Fruit fly (Drosophila melanogaster) whole organism, embryonic: Measurements from ENCODE around the gene retm.

Source experiments
- Adf1 ChIP-seq: fragments of 200-800 bp; sonication (Bioruptor generic); IDR thresholded peaks from 2 replicates; pipeline ENCODE4 v1.3.6; 2022; ENCODE audit warnings: missing biosample characterization, missing genetic modification characterization
- Awh ChIP-seq: fragments of 200-800 bp; sonication (Bioruptor generic); IDR thresholded peaks from 2 replicates; pipeline ENCODE4, ENCODE4 v1.3.6; 2022; ENCODE audit warnings: missing biosample characterization, missing genetic modification characterization
- CG10267 ChIP-seq: fragments of 200-800 bp; sonication (Bioruptor generic); optimal IDR thresholded peaks from 2 replicates; lab custom pipeline; 2018; ENCODE audit warnings: missing biosample characterization, mild to moderate bottlenecking, missing genetic modification characterization, moderate library complexity
- CG10321 ChIP-seq: fragments of 200-800 bp; sonication (Bioruptor generic); IDR thresholded peaks from 2 replicates; pipeline ENCODE4 v1.3.6; 2022; ENCODE audit warnings: missing biosample characterization, missing genetic modification characterization
- CG10366 ChIP-seq: fragments of 200-800 bp; sonication (Bioruptor generic); IDR thresholded peaks from 2 replicates; pipeline ENCODE4 v1.3.6; 2022; ENCODE audit warnings: missing biosample characterization, missing genetic modification characterization
- CG12071 ChIP-seq: fragments of 200-800 bp; sonication (Bioruptor generic); optimal IDR thresholded peaks from 3 replicates; lab custom pipeline; 2018; ENCODE audit warnings: missing biosample characterization, mild to moderate bottlenecking, missing genetic modification characterization
- CG14050 ChIP-seq: fragments of 200-800 bp; sonication (Bioruptor generic); IDR thresholded peaks from 3 replicates; pipeline ENCODE4 v1.3.6; 2022; ENCODE audit warnings: missing biosample characterization, missing genetic modification characterization
- CG18262 ChIP-seq: fragments of 200-800 bp; optimal IDR thresholded peaks from 3 replicates; lab custom pipeline; 2019; ENCODE audit warnings: missing biosample characterization, mild to moderate bottlenecking, missing genetic modification characterization, moderate library complexity
- CG2889 ChIP-seq: fragments of 200-800 bp; sonication (Bioruptor generic); IDR thresholded peaks from 3 replicates; pipeline ENCODE4 v1.3.6; 2022; ENCODE audit warnings: missing biosample characterization, missing genetic modification characterization
- CG3065 ChIP-seq: fragments of 200-800 bp; sonication (Bioruptor generic); optimal IDR thresholded peaks from 2 replicates; lab custom pipeline; 2016; ENCODE audit warnings: missing biosample characterization, missing genetic modification characterization
- CG31365 ChIP-seq: fragments of 200-800 bp; sonication (Bioruptor generic); optimal IDR thresholded peaks from 2 replicates; lab custom pipeline; 2018; ENCODE audit warnings: missing biosample characterization, mild to moderate bottlenecking, missing genetic modification characterization
- CG32772 ChIP-seq: fragments of 200-800 bp; sonication (Bioruptor generic); IDR thresholded peaks from 2 replicates; pipeline ENCODE4 v1.3.6; 2022; ENCODE audit warnings: missing biosample characterization, missing genetic modification characterization
- CG33213 ChIP-seq: fragments of 200-800 bp; sonication (Bioruptor generic); optimal IDR thresholded peaks from 3 replicates; lab custom pipeline; 2016; ENCODE audit warnings: missing biosample characterization, missing genetic modification characterization
- CG3726 ChIP-seq: fragments of 200-800 bp; sonication (Bioruptor generic); IDR thresholded peaks from 3 replicates; pipeline ENCODE4, ENCODE4 v1.3.6; 2022; ENCODE audit warnings: missing biosample characterization, missing genetic modification characterization
- CG3847 ChIP-seq: fragments of 200-800 bp; sonication (Bioruptor generic); IDR thresholded peaks from 2 replicates; pipeline ENCODE4 v1.3.6; 2022; ENCODE audit warnings: missing biosample characterization, missing genetic modification characterization
- CG6689 ChIP-seq: fragments of 200-800 bp; sonication (Bioruptor generic); IDR thresholded peaks from 2 replicates; pipeline ENCODE4 v1.3.6; 2022; ENCODE audit warnings: missing biosample characterization, missing genetic modification characterization
- CG7271 ChIP-seq: fragments of 200-800 bp; sonication (Bioruptor generic); optimal IDR thresholded peaks from 2 replicates; lab custom pipeline; 2018; ENCODE audit warnings: missing biosample characterization, mild to moderate bottlenecking, missing genetic modification characterization, moderate library complexity
- CG7357 ChIP-seq: fragments of 200-800 bp; sonication (Bioruptor generic); IDR thresholded peaks from 3 replicates; pipeline ENCODE4 v1.3.6; 2022; ENCODE audit warnings: missing biosample characterization, missing genetic modification characterization
- CG7928 ChIP-seq: fragments of 200-800 bp; sonication (Bioruptor generic); optimal IDR thresholded peaks from 2 replicates; lab custom pipeline; 2017; ENCODE audit warnings: missing biosample characterization, mild to moderate bottlenecking, missing genetic modification characterization
- CG8089 ChIP-seq: fragments of 200-800 bp; sonication (Bioruptor generic); optimal IDR thresholded peaks from 3 replicates; lab custom pipeline; 2016; ENCODE audit warnings: missing biosample characterization, missing genetic modification characterization
- CG8924 ChIP-seq: fragments of 200-800 bp; optimal IDR thresholded peaks from 3 replicates; lab custom pipeline; 2019; ENCODE audit warnings: missing biosample characterization, mild to moderate bottlenecking, missing genetic modification characterization, moderate library complexity
- CG9817 ChIP-seq: fragments of 200-800 bp; sonication (Bioruptor generic); optimal IDR thresholded peaks from 2 replicates; lab custom pipeline; 2018; ENCODE audit warnings: missing biosample characterization, mild to moderate bottlenecking, missing genetic modification characterization, moderate library complexity
- Camta ChIP-seq: fragments of 200-800 bp; sonication (Bioruptor generic); optimal IDR thresholded peaks from 2 replicates; lab custom pipeline; 2016; ENCODE audit warnings: missing biosample characterization, missing genetic modification characterization
- D ChIP-seq, 2 experiments: fragments of 200-800 bp in 1 of 2; fragments of >200 bp in 1 of 2; sonication (Bioruptor generic) in 1 of 2; optimal IDR thresholded peaks; 2 replicates in 1 of 2; 3 replicates in 1 of 2; lab custom pipeline; 2017; ENCODE audit warnings: mild to moderate bottlenecking in 1 of 2, missing biosample characterization in 1 of 2, missing genetic modification characterization in 1 of 2, missing genetic modification reagents in 1 of 2
- E2f1 ChIP-seq: fragments of 200-800 bp; sonication (Bioruptor generic); IDR thresholded peaks from 2 replicates; pipeline ENCODE4 v1.3.6; 2022; ENCODE audit warnings: missing biosample characterization, missing genetic modification characterization
- Ets97D ChIP-seq: fragments of 200-800 bp; sonication (Bioruptor generic); optimal IDR thresholded peaks from 3 replicates; lab custom pipeline; 2016; ENCODE audit warnings: missing biosample characterization, missing genetic modification characterization
- GATAe ChIP-seq: fragments of 200-800 bp; sonication (Bioruptor generic); conservative IDR thresholded peaks from 2 replicates; pipeline ENCODE4 v1.3.6; 2022; ENCODE audit warnings: missing biosample characterization, missing genetic modification characterization
- HHEX ChIP-seq: fragments of 200-800 bp; sonication (Bioruptor generic); optimal IDR thresholded peaks from 3 replicates; lab custom pipeline; 2017; ENCODE audit warnings: missing biosample characterization, mild to moderate bottlenecking, missing genetic modification characterization, missing genetic modification reagents
- HmgD ChIP-seq: fragments of 200-800 bp; sonication (Bioruptor generic); optimal IDR thresholded peaks from 3 replicates; lab custom pipeline; 2016; ENCODE audit warnings: missing biosample characterization, missing genetic modification characterization
- Hr3 ChIP-seq: fragments of 200-800 bp; sonication (Bioruptor generic); optimal IDR thresholded peaks from 3 replicates; lab custom pipeline; 2016; ENCODE audit warnings: missing biosample characterization, missing genetic modification characterization
- Opbp ChIP-seq: fragments of 200-800 bp; sonication (Bioruptor generic); IDR thresholded peaks from 3 replicates; pipeline ENCODE4 v1.3.6; 2022; ENCODE audit warnings: missing biosample characterization, missing genetic modification characterization; ENCODE audit not compliant: partially characterized antibody
- YL-1 ChIP-seq: fragments of 200-800 bp; sonication (Bioruptor generic); optimal IDR thresholded peaks from 3 replicates; lab custom pipeline; 2017; ENCODE audit warnings: missing biosample characterization, mild to moderate bottlenecking, missing genetic modification characterization
- ara ChIP-seq: fragments of 200-800 bp; sonication (Bioruptor generic); IDR thresholded peaks from 2 replicates; pipeline ENCODE4 v1.3.6; 2022; ENCODE audit warnings: missing biosample characterization, missing genetic modification characterization
- caup ChIP-seq: fragments of 200-800 bp; sonication (Bioruptor generic); optimal IDR thresholded peaks from 3 replicates; lab custom pipeline; 2017; ENCODE audit warnings: missing biosample characterization, mild to moderate bottlenecking, missing genetic modification characterization, moderate library complexity; ENCODE audit not compliant: severe bottlenecking
- esg ChIP-seq: fragments of 200-800 bp; sonication (Bioruptor generic); conservative IDR thresholded peaks from 2 replicates; pipeline ENCODE4 v1.3.6; 2022; ENCODE audit warnings: missing biosample characterization, missing genetic modification characterization
- eyg ChIP-seq: fragments of 200-800 bp; sonication (Bioruptor generic); optimal IDR thresholded peaks from 3 replicates; lab custom pipeline; 2016; ENCODE audit warnings: missing biosample characterization, missing genetic modification characterization
- fru ChIP-seq: fragments of >200 bp; optimal IDR thresholded peaks from 2 replicates; lab custom pipeline; 2017
- ftz-f1 ChIP-seq: fragments of 200-800 bp; sonication (Bioruptor generic); optimal IDR thresholded peaks from 2 replicates; lab custom pipeline; 2016; ENCODE audit warnings: missing biosample characterization, missing genetic modification characterization
- fu2 ChIP-seq: fragments of 200-800 bp; sonication (Bioruptor generic); optimal IDR thresholded peaks from 2 replicates; lab custom pipeline; 2016; ENCODE audit warnings: missing biosample characterization, missing genetic modification characterization
- mld ChIP-seq: fragments of 200-800 bp; sonication (Bioruptor generic); IDR thresholded peaks from 3 replicates; pipeline ENCODE4 v1.3.6; 2022; ENCODE audit warnings: missing biosample characterization, missing genetic modification characterization; ENCODE audit not compliant: partially characterized antibody
- nmo ChIP-seq: fragments of 200-800 bp; sonication (Bioruptor generic); optimal IDR thresholded peaks from 2 replicates; lab custom pipeline; 2018; ENCODE audit warnings: missing biosample characterization, mild to moderate bottlenecking, missing genetic modification characterization, moderate library complexity
- nom ChIP-seq: fragments of 200-800 bp; sonication (Bioruptor generic); optimal IDR thresholded peaks from 2 replicates; lab custom pipeline; 2017; ENCODE audit warnings: missing biosample characterization, missing genetic modification characterization, mild to moderate bottlenecking, moderate library complexity, missing genetic modification reagents
- odd ChIP-seq: fragments of 200-800 bp; sonication (Bioruptor generic); optimal IDR thresholded peaks from 2 replicates; lab custom pipeline; 2017; ENCODE audit warnings: missing biosample characterization, mild to moderate bottlenecking, missing genetic modification characterization
- org-1 ChIP-seq: fragments of 200-800 bp; sonication (Bioruptor generic); optimal IDR thresholded peaks from 2 replicates; lab custom pipeline; 2017; ENCODE audit warnings: missing biosample characterization, missing genetic modification characterization
- sc ChIP-seq, 3 experiments: fragments of >200 bp in 2 of 3; fragments of 200-800 bp in 1 of 3; sonication (Bioruptor generic) in 1 of 3; optimal IDR thresholded peaks; 2 replicates in 2 of 3; 3 replicates in 1 of 3; lab custom pipeline; 2017; ENCODE audit warnings: mild to moderate bottlenecking in 1 of 3, missing biosample characterization in 1 of 3, missing genetic modification characterization in 1 of 3, missing genetic modification reagents in 1 of 3
- sim ChIP-seq: fragments of 200-800 bp; sonication (Bioruptor generic); IDR thresholded peaks from 2 replicates; pipeline ENCODE4 v1.3.6; 2022; ENCODE audit warnings: missing biosample characterization, missing genetic modification characterization
- sob ChIP-seq: fragments of 200-800 bp; sonication (Bioruptor generic); IDR thresholded peaks from 2 replicates; pipeline ENCODE4 v1.3.6; 2022; ENCODE audit warnings: missing biosample characterization, missing genetic modification characterization
- tll ChIP-seq, 2 experiments: fragments of 200-800 bp in 1 of 2; fragments of >200 bp in 1 of 2; sonication (Bioruptor generic) in 1 of 2; optimal IDR thresholded peaks; 2 replicates each; lab custom pipeline; 2017 to 2019; ENCODE audit warnings: missing biosample characterization in 2 of 2, missing genetic modification characterization in 2 of 2, mild to moderate bottlenecking in 1 of 2, moderate library complexity in 1 of 2
- toy ChIP-seq: fragments of 200-800 bp; sonication (Bioruptor generic); IDR thresholded peaks from 2 replicates; pipeline ENCODE4 v1.3.6; 2022; ENCODE audit warnings: missing biosample characterization, missing genetic modification characterization
- tx ChIP-seq: fragments of 200-800 bp; sonication (Bioruptor generic); optimal IDR thresholded peaks from 2 replicates; lab custom pipeline; 2016; ENCODE audit warnings: missing biosample characterization, missing genetic modification characterization

retm gene

dm6 chr2L:6490783-6491249 lies 35.1 kb upstream of the retm start, which contains the start of the genes Phf5a and CG31638 (continued):
- TF ChIP-seq HmgD (GFP tag; lab: Kevin White, UChicago) (peak; percentile 18), Adf1 (peak; percentile 66), CG8089 (GFP tag; lab: Kevin White, UChicago) (peak; percentile 72), fru (lab: Kevin White, UChicago) (no peak), CG10321 (GFP tag; lab: Robert Waterston, UW) (peak; percentile 58; the same call in 1 of the 2 replicates), CG12071 (GFP tag; lab: Kevin White, UChicago) (peak; percentile 76), Hr3 (peak; percentile 98), Opbp (peak; percentile 17; the same call in 1 of the 3 replicates), CG14050 (GFP tag; lab: Robert Waterston, UW) (peak; percentile 71), CG2889 (GFP tag; lab: Robert Waterston, UW) (peak; percentile 97), sc (optimal IDR thresholded peaks at IDR 0.05; lab: Kevin White, UChicago) (no peak), sc (GFP tag; optimal IDR thresholded peaks at IDR 0.05; lab: Kevin White, UChicago) (peak; percentile 91), E2f1 (GFP tag; lab: Robert Waterston, UW) (peak; percentile 98), Ets97D (peak; percentile 35), sim (no peak), mld (GFP tag; lab: Robert Waterston, UW) (no peak), HHEX (GFP tag; lab: Kevin White, UChicago) (peak; percentile 93), CG7928 (GFP tag; lab: Kevin White, UChicago) (peak; percentile 73), caup (GFP tag; lab: Kevin White, UChicago) (peak; percentile 83), org-1 (GFP tag; lab: Kevin White, UChicago) (peak; percentile 63), CG3065 (GFP tag; lab: Kevin White, UChicago) (peak; percentile 88), nmo (GFP tag; lab: Kevin White, UChicago) (peak; percentile 81), CG10366 (GFP tag; lab: Robert Waterston, UW) (peak; percentile 43), tll (GFP tag; optimal IDR thresholded peaks at IDR 0.05; lab: Kevin White, UChicago) (peak in 1 of 2 experiments; percentile 46), Camta (GFP tag; lab: Kevin White, UChicago) (peak; percentile 40), Awh (GFP tag; lab: Robert Waterston, UW) (peak; percentile 95), tx (peak; percentile 76), eyg (GFP tag; lab: Kevin White, UChicago) (no peak), ara (peak; percentile 95), CG7357 (GFP tag; lab: Robert Waterston, UW) (peak; percentile 91), CG3847 (GFP tag; lab: Robert Waterston, UW) (peak; percentile 90), CG32772 (GFP tag; lab: Robert Waterston, UW) (peak; percentile 98), fu2 (GFP tag; lab: Kevin White, UChicago) (peak; percentile 76), sob (GFP tag; lab: Robert Waterston, UW) (peak; percentile 71), CG9817 (tag; lab: Kevin White, UChicago) (peak; percentile 82), ftz-f1 (GFP tag; lab: Kevin White, UChicago) (no peak), GATAe (GFP tag; lab: Robert Waterston, UW) (peak; percentile 91), CG8924 (tag; lab: Kevin White, UChicago) (peak; percentile 92), odd (GFP tag; lab: Kevin White, UChicago) (peak; percentile 72), nom (GFP tag; lab: Kevin White, UChicago) (peak; percentile 79), toy (GFP tag; lab: Robert Waterston, UW) (peak; percentile 90), CG33213 (no peak), CG18262 (tag; lab: Kevin White, UChicago) (peak; percentile 96), CG6689 (GFP tag; lab: Robert Waterston, UW) (peak; percentile 97), esg (GFP tag; lab: Robert Waterston, UW) (peak; percentile 65), CG31365 (tag; lab: Kevin White, UChicago) (peak; percentile 35), D (optimal IDR thresholded peaks at IDR 0.05; lab: Kevin White, UChicago) (no peak), D (GFP tag; optimal IDR thresholded peaks at IDR 0.05; lab: Kevin White, UChicago) (peak; percentile 90), CG7271 (tag; lab: Kevin White, UChicago) (peak; percentile 95), CG3726 (GFP tag; lab: Robert Waterston, UW) (peak; percentile 96), CG10267 (tag; lab: Kevin White, UChicago) (peak; percentile 93), YL-1 (GFP tag; lab: Kevin White, UChicago) (peak; percentile 92)
